Fruit fly (Drosophila melanogaster) whole organism, adult: ENCODE data around the gene CG3638.

Experiments used
- CG12768 ChIP-seq: fragments of 200-800 bp; sonication (Bioruptor generic); optimal IDR thresholded peaks from 2 replicates; lab custom pipeline; 2017; ENCODE audit warnings: missing biosample characterization, missing genetic modification characterization, mild to moderate bottlenecking, moderate library complexity, missing genetic modification reagents
- CG14711 ChIP-seq: fragments of 200-800 bp; sonication (Bioruptor generic); optimal IDR thresholded peaks from 2 replicates; lab custom pipeline; 2018; ENCODE audit warnings: missing biosample characterization, mild to moderate bottlenecking, missing genetic modification characterization, moderate library complexity
- CG33017 ChIP-seq: fragments of 200-800 bp; sonication (Bioruptor generic); optimal IDR thresholded peaks from 2 replicates; lab custom pipeline; 2018; ENCODE audit warnings: missing biosample characterization, mild to moderate bottlenecking, missing genetic modification characterization, moderate library complexity
- CG7101 ChIP-seq: fragments of 200-800 bp; sonication (Bioruptor generic); optimal IDR thresholded peaks from 2 replicates; lab custom pipeline; 2018; ENCODE audit warnings: missing biosample characterization, mild to moderate bottlenecking, missing genetic modification characterization, moderate library complexity
- Clk ChIP-seq: fragments of 200-800 bp; sonication (Bioruptor generic); optimal IDR thresholded peaks from 2 replicates; lab custom pipeline; 2017; ENCODE audit warnings: missing biosample characterization, missing genetic modification characterization
- Mnt ChIP-seq: fragments of 200-800 bp; sonication (Bioruptor generic); optimal IDR thresholded peaks from 2 replicates; lab custom pipeline; 2016; ENCODE audit warnings: missing biosample characterization, mild to moderate bottlenecking, missing genetic modification characterization
- kay ChIP-seq: fragments of 200-800 bp; sonication (Bioruptor generic); peaks from one replicate; lab custom pipeline; 2016; ENCODE audit warnings: missing biosample characterization, missing genetic modification characterization, borderline replicate concordance

DNA sequence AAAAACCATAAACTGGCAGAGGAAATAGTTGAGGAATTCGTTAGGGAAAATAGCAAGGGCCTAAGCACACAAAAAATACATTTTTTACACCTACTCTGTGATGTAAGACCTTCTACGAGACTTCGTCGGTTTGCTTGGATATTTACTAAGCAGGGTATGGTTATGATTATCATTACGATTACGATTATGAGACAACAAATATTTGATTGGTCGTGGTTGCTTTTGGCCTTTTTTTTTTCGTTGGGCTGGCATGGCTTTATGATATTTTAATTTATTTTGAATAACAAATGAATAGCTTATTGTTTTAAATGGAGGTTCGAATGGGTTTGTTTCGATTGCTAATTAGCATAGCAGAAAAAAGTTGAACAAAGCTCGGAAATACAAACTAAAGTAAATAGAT is 28.1 kb upstream of the CG3638 start:
- TF ChIP-seq CG12768 (no peak), CG14711 (tag; lab: Kevin White, UChicago) (no peak), Mnt (GFP tag; lab: Kevin White, UChicago) (no peak), kay (no peak), CG33017 (tag; lab: Kevin White, UChicago) (no peak), Clk (no peak), CG7101 (tag; lab: Kevin White, UChicago) (no peak)
